Worm (Caenorhabditis elegans) whole organism, L2 larva: ENCODE results near the gene C05D11.13.
A peak's percentile ranks its signal among the peaks of the same experiment; 100 is the strongest.

Experiments
- C34F6.9 ChIP-seq: fragments of 150-350 bp; optimal IDR thresholded peaks from 2 replicates; lab custom pipeline; 2014; ENCODE audit warnings: missing biosample characterization, missing genetic modification characterization
- F13H6.1 ChIP-seq: sonication (generic microtip); optimal IDR thresholded peaks from 2 replicates; lab custom pipeline; 2016; ENCODE audit warnings: missing genetic modification characterization, missing compliant biosample characterization
- R02D3.7 ChIP-seq: fragments of 150-350 bp; optimal IDR thresholded peaks from 2 replicates; lab custom pipeline; 2014; ENCODE audit warnings: missing biosample characterization, missing genetic modification characterization
- Y55F3AM.14 ChIP-seq: fragments of 200-800 bp; sonication (Bioruptor generic); optimal IDR thresholded peaks from 2 replicates; lab custom pipeline; 2018; ENCODE audit warnings: mild to moderate bottlenecking, missing genetic modification characterization, missing compliant biosample characterization
- ZK546.5 ChIP-seq: sonication (generic microtip); optimal IDR thresholded peaks from 2 replicates; lab custom pipeline; 2017; ENCODE audit warnings: missing biosample characterization, missing genetic modification characterization
- alr-1 ChIP-seq: fragments of 150-350 bp; optimal IDR thresholded peaks from 2 replicates; lab custom pipeline; 2014; ENCODE audit warnings: missing biosample characterization, missing genetic modification characterization
- aly-2 ChIP-seq: fragments of 150-350 bp; optimal IDR thresholded peaks from 2 replicates; lab custom pipeline; 2014; ENCODE audit warnings: missing biosample characterization, missing genetic modification characterization
- ama-1 ChIP-seq: fragments of 150-350 bp; optimal IDR thresholded peaks from 2 replicates; lab custom pipeline; 2018; ENCODE audit warnings: inconsistent platforms
- blmp-1 ChIP-seq: sonication (generic microtip); optimal IDR thresholded peaks from 2 replicates; lab custom pipeline; 2017; ENCODE audit warnings: missing genetic modification characterization, mild to moderate bottlenecking, missing compliant biosample characterization, antibody characterized with exemption, moderate library complexity; ENCODE audit not compliant: insufficient read depth
- ceh-16 ChIP-seq: fragments of 150-350 bp; optimal IDR thresholded peaks from 2 replicates; lab custom pipeline; 2014; ENCODE audit warnings: missing biosample characterization, missing genetic modification characterization
- ceh-82 ChIP-seq: fragments of 150-350 bp; optimal IDR thresholded peaks from 2 replicates; lab custom pipeline; 2014; ENCODE audit warnings: missing biosample characterization, missing genetic modification characterization
- crh-2 ChIP-seq: sonication (generic microtip); optimal IDR thresholded peaks from 2 replicates; lab custom pipeline; 2017; ENCODE audit warnings: missing biosample characterization, missing genetic modification characterization
- dmd-4 ChIP-seq: sonication (generic microtip); optimal IDR thresholded peaks from 2 replicates; lab custom pipeline; 2017; ENCODE audit warnings: missing biosample characterization, missing genetic modification characterization
- egl-27 ChIP-seq: sonication (generic microtip); optimal IDR thresholded peaks from 3 replicates; lab custom pipeline; 2017; ENCODE audit warnings: missing biosample characterization, missing genetic modification reagents, missing genetic modification characterization
- elt-1 ChIP-seq: fragments of 150-350 bp; optimal IDR thresholded peaks from 2 replicates; lab custom pipeline; 2014; ENCODE audit warnings: missing biosample characterization, missing genetic modification characterization
- elt-3 ChIP-seq: sonication (generic microtip); optimal IDR thresholded peaks from 2 replicates; lab custom pipeline; 2017; ENCODE audit warnings: missing biosample characterization, missing genetic modification characterization
- fos-1 ChIP-seq: fragments of 150-350 bp; optimal IDR thresholded peaks from 2 replicates; lab custom pipeline; 2014; ENCODE audit warnings: missing biosample characterization, missing genetic modification characterization
- gmeb-1 ChIP-seq: fragments of 150-350 bp; optimal IDR thresholded peaks from 2 replicates; lab custom pipeline; 2014; ENCODE audit warnings: missing biosample characterization, missing genetic modification characterization
- lin-11 ChIP-seq: fragments of 150-350 bp; sonication (generic microtip); optimal IDR thresholded peaks from 2 replicates; lab custom pipeline; 2014; ENCODE audit warnings: missing biosample characterization, missing genetic modification characterization, inconsistent platforms, mixed read lengths
- lin-13 ChIP-seq: fragments of 150-350 bp; optimal IDR thresholded peaks from 2 replicates; lab custom pipeline; 2014; ENCODE audit warnings: missing biosample characterization, missing genetic modification reagents, missing genetic modification characterization
- lin-39 ChIP-seq: fragments of 150-350 bp; optimal IDR thresholded peaks from 2 replicates; lab custom pipeline; 2014; ENCODE audit warnings: missing biosample characterization, missing genetic modification reagents, missing genetic modification characterization
- lsy-2 ChIP-seq, 2 experiments: fragments of 150-350 bp in 1 of 2; sonication (generic microtip) in 1 of 2; optimal IDR thresholded peaks; 2 replicates each; lab custom pipeline; 2014 to 2017; ENCODE audit warnings: missing biosample characterization in 2 of 2, missing genetic modification characterization in 2 of 2
- mab-5 ChIP-seq: fragments of 150-350 bp; optimal IDR thresholded peaks from 2 replicates; lab custom pipeline; 2014; ENCODE audit warnings: missing biosample characterization, missing genetic modification characterization
- mbf-1 ChIP-seq: sonication (generic microtip); optimal IDR thresholded peaks from 2 replicates; lab custom pipeline; 2017; ENCODE audit warnings: missing biosample characterization, missing genetic modification characterization
- mdl-1 ChIP-seq, 2 experiments: fragments of 150-350 bp in 1 of 2; sonication (generic microtip) in 1 of 2; optimal IDR thresholded peaks; 2 replicates each; lab custom pipeline; 2017; ENCODE audit warnings: missing biosample characterization in 2 of 2, missing genetic modification characterization in 2 of 2
- nhr-10 ChIP-seq: sonication (generic microtip); optimal IDR thresholded peaks from 2 replicates; lab custom pipeline; 2017; ENCODE audit warnings: missing biosample characterization, missing genetic modification characterization
- nhr-11 ChIP-seq: fragments of 150-350 bp; optimal IDR thresholded peaks from 2 replicates; lab custom pipeline; 2014; ENCODE audit warnings: missing biosample characterization, missing genetic modification characterization
- nhr-12 ChIP-seq: fragments of 150-350 bp; optimal IDR thresholded peaks from 2 replicates; lab custom pipeline; 2014; ENCODE audit warnings: missing biosample characterization, missing genetic modification characterization
- nhr-129 ChIP-seq: fragments of 150-350 bp; optimal IDR thresholded peaks from 2 replicates; lab custom pipeline; 2014; ENCODE audit warnings: missing biosample characterization, missing genetic modification characterization
- nhr-21 ChIP-seq: fragments of 150-350 bp; optimal IDR thresholded peaks from 2 replicates; lab custom pipeline; 2014; ENCODE audit warnings: missing biosample characterization, missing genetic modification characterization
- nhr-23 ChIP-seq: fragments of 150-350 bp; optimal IDR thresholded peaks from 2 replicates; lab custom pipeline; 2014; ENCODE audit warnings: missing biosample characterization, missing genetic modification reagents, missing genetic modification characterization
- nhr-237 ChIP-seq: fragments of 150-350 bp; optimal IDR thresholded peaks from 2 replicates; lab custom pipeline; 2014; ENCODE audit warnings: missing biosample characterization, missing genetic modification characterization
- nhr-25 ChIP-seq: fragments of 150-350 bp; sonication (generic microtip); optimal IDR thresholded peaks from 3 replicates; lab custom pipeline; 2014; ENCODE audit warnings: missing biosample characterization, missing genetic modification characterization
- nhr-6 ChIP-seq: fragments of 150-350 bp; optimal IDR thresholded peaks from 2 replicates; lab custom pipeline; 2014; ENCODE audit warnings: missing biosample characterization, missing genetic modification characterization
- nhr-77 ChIP-seq: fragments of 150-350 bp; optimal IDR thresholded peaks from 2 replicates; lab custom pipeline; 2014; ENCODE audit warnings: missing biosample characterization, missing genetic modification characterization
- peb-1 ChIP-seq: fragments of 150-350 bp; optimal IDR thresholded peaks from 2 replicates; lab custom pipeline; 2014; ENCODE audit warnings: missing biosample characterization, missing genetic modification characterization
- sem-4 ChIP-seq: fragments of 150-350 bp; optimal IDR thresholded peaks from 2 replicates; lab custom pipeline; 2014; ENCODE audit warnings: missing biosample characterization, missing genetic modification reagents, missing genetic modification characterization
- skn-1 ChIP-seq: sonication (generic microtip); optimal IDR thresholded peaks from 2 replicates; lab custom pipeline; 2017; ENCODE audit warnings: missing biosample characterization, missing genetic modification characterization
- sma-3 ChIP-seq: sonication (generic microtip); optimal IDR thresholded peaks from 2 replicates; lab custom pipeline; 2016; ENCODE audit warnings: missing genetic modification reagents, missing genetic modification characterization, missing compliant biosample characterization
- sma-9 ChIP-seq, 2 experiments: fragments of 150-350 bp in 1 of 2; sonication (generic microtip) in 1 of 2; optimal IDR thresholded peaks; 2 replicates each; lab custom pipeline; 2014 to 2016; ENCODE audit warnings: missing genetic modification characterization in 2 of 2, mild to moderate bottlenecking in 1 of 2, missing biosample characterization in 1 of 2, missing compliant biosample characterization in 1 of 2, missing genetic modification reagents in 1 of 2, moderate library complexity in 1 of 2
- snpc-4 ChIP-seq: fragments of 150-350 bp; optimal IDR thresholded peaks from 2 replicates; lab custom pipeline; 2014; ENCODE audit warnings: missing biosample characterization, missing genetic modification characterization
- unc-39 ChIP-seq: fragments of 150-350 bp; optimal IDR thresholded peaks from 2 replicates; lab custom pipeline; 2014; ENCODE audit warnings: missing biosample characterization, missing genetic modification characterization
- unc-55 ChIP-seq: fragments of 150-350 bp; sonication (generic microtip); optimal IDR thresholded peaks from 3 replicates; lab custom pipeline; 2014; ENCODE audit warnings: missing biosample characterization, missing genetic modification reagents, missing genetic modification characterization
- unc-62 ChIP-seq: fragments of 150-350 bp; optimal IDR thresholded peaks from 2 replicates; lab custom pipeline; 2014; ENCODE audit warnings: missing biosample characterization, missing genetic modification reagents, missing genetic modification characterization
- zag-1 ChIP-seq: fragments of 150-350 bp; optimal IDR thresholded peaks from 2 replicates; lab custom pipeline; 2014; ENCODE audit warnings: missing biosample characterization, missing genetic modification characterization
- ztf-1 ChIP-seq: fragments of 200-800 bp; sonication (Bioruptor generic); conservative IDR thresholded peaks from 2 replicates; pipeline ENCODE4 v1.3.6; 2022; ENCODE audit warnings: missing genetic modification characterization, missing compliant biosample characterization
- ztf-11 ChIP-seq: sonication (generic microtip); optimal IDR thresholded peaks from 2 replicates; lab custom pipeline; 2017; ENCODE audit warnings: missing biosample characterization, missing genetic modification characterization
- ztf-4 ChIP-seq: fragments of 150-350 bp; optimal IDR thresholded peaks from 2 replicates; lab custom pipeline; 2014; ENCODE audit warnings: missing biosample characterization, missing genetic modification characterization

Gene C05D11.13

ce11 chrIII:6454183-6454582, 9.8 kb upstream of the C05D11.13 start, which contains the start of gene jhdm-1:
Gene jhdm-1, plus strand, starts transcription at chrIII:6454483.
- TF ChIP-seq sem-4 (tag; lab: Kevin White, UChicago) (no peak), aly-2 (no peak), nhr-12 (no peak), ztf-1 (GFP tag; lab: Robert Waterston, UW) (no peak), unc-62 (GFP tag; lab: Kevin White, UChicago) (no peak), lin-39 (tag; lab: Kevin White, UChicago) (no peak), peb-1 (tag; lab: Kevin White, UChicago) (no peak), Y55F3AM.14 (no peak), nhr-6 (no peak), crh-2 (tag; lab: Kevin White, UChicago) (no peak), skn-1 (tag; lab: Kevin White, UChicago) (no peak)

ce11 chrIII:6453665-6454064, 9.3 kb upstream of the C05D11.13 start:
- no peak for TF ChIP-seq nhr-10 (tag; lab: Kevin White, UChicago)
- TF ChIP-seq mbf-1 (tag; lab: Kevin White, UChicago), result no peak
- no peak for TF ChIP-seq lin-39 (tag; lab: Kevin White, UChicago)
- peak; percentile 89 for TF ChIP-seq blmp-1 (tag; lab: Kevin White, UChicago)
- no peak for TF ChIP-seq nhr-23 (tag; lab: Kevin White, UChicago)
- TF ChIP-seq lin-13 (GFP tag; lab: Kevin White, UChicago), result peak; percentile 88
- no peak for TF ChIP-seq elt-1
- peak; percentile 48 to 93 for TF ChIP-seq lsy-2 (tag; optimal IDR thresholded peaks at IDR 0.05; lab: Kevin White, UChicago)
- TF ChIP-seq nhr-21 (tag; lab: Kevin White, UChicago), result peak; percentile 62
- TF ChIP-seq alr-1 (tag; lab: Kevin White, UChicago), result no peak
- TF ChIP-seq zag-1 (tag; lab: Kevin White, UChicago), result peak; percentile 66
- TF ChIP-seq ceh-82 (tag; lab: Kevin White, UChicago), result no peak
- no peak for TF ChIP-seq ztf-1 (GFP tag; lab: Robert Waterston, UW)
- peak; percentile 65 for TF ChIP-seq egl-27
- TF ChIP-seq sma-9 (GFP tag; optimal IDR thresholded peaks at IDR 0.05; lab: Kevin White, UChicago), result peak; percentile 83
- no peak for TF ChIP-seq sma-9 (tag; optimal IDR thresholded peaks at IDR 0.05; lab: Kevin White, UChicago)
- no peak for TF ChIP-seq nhr-11 (tag; lab: Kevin White, UChicago)
- TF ChIP-seq F13H6.1 (tag; lab: Kevin White, UChicago), result peak; percentile 84
- TF ChIP-seq dmd-4, result no peak
- no peak for TF ChIP-seq elt-3 (tag; lab: Kevin White, UChicago)
- no peak for TF ChIP-seq R02D3.7 (tag; lab: Kevin White, UChicago)
- peak; percentile 82 for TF ChIP-seq crh-2 (tag; lab: Kevin White, UChicago)
- TF ChIP-seq nhr-77 (tag; lab: Kevin White, UChicago), result no peak
- peak; percentile 4 for TF ChIP-seq ceh-16
- no peak for TF ChIP-seq peb-1 (tag; lab: Kevin White, UChicago)
- peak; percentile 95 for TF ChIP-seq unc-55 (GFP tag; lab: Kevin White, UChicago)
- TF ChIP-seq sem-4 (tag; lab: Kevin White, UChicago), result peak; percentile 90
- TF ChIP-seq nhr-6, result peak; percentile 71
- peak; percentile 41 for TF ChIP-seq snpc-4 (tag; lab: Kevin White, UChicago)
- peak; percentile 37 for TF ChIP-seq Y55F3AM.14
- peak; percentile 67 for TF ChIP-seq lin-11 (tag; lab: Kevin White, UChicago)
- TF ChIP-seq nhr-237, result no peak
- TF ChIP-seq nhr-12, result no peak
- TF ChIP-seq unc-39 (tag; lab: Kevin White, UChicago), result no peak
- TF ChIP-seq nhr-129 (tag; lab: Kevin White, UChicago), result peak; percentile 94
- TF ChIP-seq aly-2, result peak; percentile 17
- TF ChIP-seq C34F6.9 (tag; lab: Kevin White, UChicago), result peak; percentile 85
- peak; percentile 86 for TF ChIP-seq fos-1 (tag; lab: Kevin White, UChicago)
- no peak for TF ChIP-seq ztf-11 (tag; lab: Kevin White, UChicago)
- TF ChIP-seq ama-1 (lab: Kevin White, UChicago), result no peak
- TF ChIP-seq gmeb-1 (tag; lab: Kevin White, UChicago), result peak; percentile 77
- peak; percentile 20 to 55 for TF ChIP-seq mdl-1 (tag; optimal IDR thresholded peaks at IDR 0.05; lab: Kevin White, UChicago)
- no peak for TF ChIP-seq ZK546.5 (tag; lab: Kevin White, UChicago)
- TF ChIP-seq nhr-25, result peak; percentile 78
- TF ChIP-seq mab-5 (tag; lab: Kevin White, UChicago), result peak; percentile 33
- TF ChIP-seq skn-1 (tag; lab: Kevin White, UChicago), result peak; percentile 69
- peak; percentile 80 for TF ChIP-seq sma-3 (GFP tag; lab: Kevin White, UChicago)
- no peak for TF ChIP-seq unc-62 (GFP tag; lab: Kevin White, UChicago)
- TF ChIP-seq ztf-4 (tag; lab: Kevin White, UChicago), result peak; percentile 83
